Fruit fly (Drosophila melanogaster): ENCODE measurements around the gene CG46307.

CG46307 gene

dm6 chr2L:21104326-21104725 is at the start of gene CG46307, which contains the start of gene Nhe2:
Gene CG46307, plus strand, starts transcription at chr2L:21104568.
Gene Nhe2, plus strand, starts transcription at chr2L:21104568.
- no peak for TF ChIP-seq CG17801 (GFP tag; optimal IDR thresholded peaks at IDR 0.05; ENCODE audit: partially characterized antibody)

dm6 chr2L:21061591-21061990 is 42.8 kb upstream of the CG46307 start:
- no peak for TF ChIP-seq CG17801 (GFP tag; optimal IDR thresholded peaks at IDR 0.05; ENCODE audit: partially characterized antibody)

- no peak for TF ChIP-seq CG17801 (GFP tag; optimal IDR thresholded peaks at IDR 0.05; ENCODE audit: partially characterized antibody)
These were observed 41.8 kb upstream of the CG46307 start for dm6 chr2L:21062611-21063010.

- no peak for TF ChIP-seq CG17801 (GFP tag; optimal IDR thresholded peaks at IDR 0.05; ENCODE audit: partially characterized antibody)
These were observed 38.5 kb upstream of the CG46307 start for dm6 chr2L:21065889-21066288.

- no peak for TF ChIP-seq CG17801 (GFP tag; optimal IDR thresholded peaks at IDR 0.05; ENCODE audit: partially characterized antibody)
These were observed 37.2 kb upstream of the CG46307 start for dm6 chr2L:21067137-21067536.

- TF ChIP-seq CG17801 (GFP tag; optimal IDR thresholded peaks at IDR 0.05; ENCODE audit: partially characterized antibody) = no peak
These were observed 34.6 kb upstream of the CG46307 start for dm6 chr2L:21069776-21070175.

dm6 chr2L:21070825-21071224 is 33.5 kb upstream of the CG46307 start:
- TF ChIP-seq CG17801 (GFP tag; optimal IDR thresholded peaks at IDR 0.05; ENCODE audit: partially characterized antibody) = no peak

- TF ChIP-seq CG17801 (GFP tag; optimal IDR thresholded peaks at IDR 0.05; ENCODE audit: partially characterized antibody) = no peak
These were observed 32.9 kb upstream of the CG46307 start, which contains the start of gene CG9265 for dm6 chr2L:21071435-21071834. Gene CG9265, minus strand, starts transcription at chr2L:21071502.

dm6 chr2L:21072389-21072788 is 32.0 kb upstream of the CG46307 start:
- no peak for TF ChIP-seq CG17801 (GFP tag; optimal IDR thresholded peaks at IDR 0.05; ENCODE audit: partially characterized antibody)

- TF ChIP-seq CG17801 (GFP tag; optimal IDR thresholded peaks at IDR 0.05; ENCODE audit: partially characterized antibody) = no peak
These were observed 31.1 kb upstream of the CG46307 start for dm6 chr2L:21073300-21073699.

dm6 chr2L:21073818-21074217 is 30.6 kb upstream of the CG46307 start:
- TF ChIP-seq CG17801 (GFP tag; optimal IDR thresholded peaks at IDR 0.05; ENCODE audit: partially characterized antibody) = no peak

- TF ChIP-seq CG17801 (GFP tag; optimal IDR thresholded peaks at IDR 0.05; ENCODE audit: partially characterized antibody) = no peak
These were observed 29.3 kb upstream of the CG46307 start, which contains the start of gene tadr for dm6 chr2L:21075105-21075504. Gene tadr, plus strand, starts transcription at chr2L:21075405.

dm6 chr2L:21077849-21078248 is 26.5 kb upstream of the CG46307 start:
- TF ChIP-seq CG17801 (GFP tag; optimal IDR thresholded peaks at IDR 0.05; ENCODE audit: partially characterized antibody) = no peak

dm6 chr2L:21082444-21083201 is 21.7 kb upstream of the CG46307 start, which contains the start of gene CG33511:
Gene CG33511, minus strand, starts transcription at chr2L:21082494.
- no peak for TF ChIP-seq CG17801 (GFP tag; optimal IDR thresholded peaks at IDR 0.05; ENCODE audit: partially characterized antibody)

- TF ChIP-seq CG17801 (GFP tag; optimal IDR thresholded peaks at IDR 0.05; ENCODE audit: partially characterized antibody) = no peak
These were observed 20.1 kb upstream of the CG46307 start, which contains the start of gene CG33510 for dm6 chr2L:21084268-21084667. Gene CG33510, minus strand, starts transcription at chr2L:21084326.

dm6 chr2L:21086406-21086805 is 18.0 kb upstream of the CG46307 start, which contains the start of gene CG33509:
Gene CG33509, minus strand, starts transcription at chr2L:21086506.
- no peak for TF ChIP-seq CG17801 (GFP tag; optimal IDR thresholded peaks at IDR 0.05; ENCODE audit: partially characterized antibody)
